ENCODE assay signal across 3 worm cellular contexts in genomic region chrIV:2858734-2859133, ce11.
TF ChIP-seq lines count a peak whose summit lies in the region.

No protein-coding gene starts in this region.

TF ChIP-seq in whole organism, L1 larva, 84 proteins besides CTCF, POLR2A, EP300 and RAD21:
- TF ChIP-seq swsn-7 (tag; optimal IDR thresholded peaks at IDR 0.05; lab: Kevin White, UChicago) (no peak), nhr-19 (GFP tag; conservative IDR thresholded peaks at IDR 0.05; lab: Robert Waterston, UW) (no peak), nhr-84 (tag; optimal IDR thresholded peaks at IDR 0.05; lab: Kevin White, UChicago) (no peak), xbp-1 (tag; optimal IDR thresholded peaks at IDR 0.05; lab: Kevin White, UChicago) (no peak), unc-86 (tag; optimal IDR thresholded peaks at IDR 0.05; lab: Kevin White, UChicago) (peak; percentile 35), lin-13 (GFP tag; optimal IDR thresholded peaks at IDR 0.05; lab: Kevin White, UChicago) (no peak), tlp-1 (tag; optimal IDR thresholded peaks at IDR 0.05; lab: Kevin White, UChicago) (no peak), lin-14 (GFP tag; optimal IDR thresholded peaks at IDR 0.05; lab: Kevin White, UChicago) (peak; percentile 37), fkh-10 (GFP tag; optimal IDR thresholded peaks at IDR 0.05; lab: Kevin White, UChicago) (peak; percentile 33), dpl-1 (GFP tag; optimal IDR thresholded peaks at IDR 0.05; lab: Kevin White, UChicago) (no peak), nhr-85 (tag; lab: Kevin White, UChicago) (no peak), zag-1 (tag; optimal IDR thresholded peaks at IDR 0.05; lab: Kevin White, UChicago) (no peak), mep-1 (tag; optimal IDR thresholded peaks at IDR 0.05; lab: Kevin White, UChicago) (no peak)

TF ChIP-seq in whole organism, L3 larva, 47 proteins besides CTCF, POLR2A, EP300 and RAD21:
- TF ChIP-seq lsy-12 (tag; optimal IDR thresholded peaks at IDR 0.05; lab: Kevin White, UChicago) (no peak), fkh-10 (GFP tag; optimal IDR thresholded peaks at IDR 0.05; lab: Kevin White, UChicago) (peak; percentile 83)

TF ChIP-seq in whole organism, L4 larva, 104 proteins besides CTCF, POLR2A, EP300 and RAD21:
- TF ChIP-seq hlh-11 (tag; optimal IDR thresholded peaks at IDR 0.05; lab: Kevin White, UChicago) (no peak), ama-1 (optimal IDR thresholded peaks at IDR 0.05; lab: Kevin White, UChicago) (no peak), ctbp-1 (GFP tag; IDR thresholded peaks at IDR 0.05; lab: Robert Waterston, UW) (peak; percentile 40; the same call in 1 of the 2 replicates), ces-1 (GFP tag; optimal IDR thresholded peaks at IDR 0.05; lab: Kevin White, UChicago) (peak; percentile 44), fkh-10 (GFP tag; optimal IDR thresholded peaks at IDR 0.05; lab: Kevin White, UChicago) (peak; percentile 85), zfp-2 (tag; optimal IDR thresholded peaks at IDR 0.05; lab: Kevin White, UChicago) (no peak)

Comparison
In these comparisons a context has a peak if more than half of its experiments do, and no peak if none do; other contexts are left out.
1. Of the 29 proteins assayed by ChIP-seq in both whole organism, L4 larva and whole organism, L1 larva: peak only in whole organism, L4 larva: ces-1; only in whole organism, L1 larva: none; in both: fkh-10; in neither: 27.